Worm (Caenorhabditis elegans) whole organism, mixed stage, embryonic: ENCODE results near the gene npp-5.

Experiments used
- bed-3 ChIP-seq: fragments of 200-800 bp; sonication (Bioruptor generic); optimal IDR thresholded peaks from 3 replicates; lab custom pipeline; 2018; ENCODE audit warnings: mild to moderate bottlenecking, missing genetic modification characterization, moderate library complexity, missing compliant biosample characterization
- ceh-39 ChIP-seq: fragments of 150-350 bp; optimal IDR thresholded peaks from 2 replicates; lab custom pipeline; 2014; ENCODE audit warnings: missing biosample characterization, missing genetic modification characterization
- ceh-43 ChIP-seq: fragments of 200-800 bp; sonication (Bioruptor generic); optimal IDR thresholded peaks from 2 replicates; lab custom pipeline; 2018; ENCODE audit warnings: mild to moderate bottlenecking, missing genetic modification characterization, moderate library complexity, missing compliant biosample characterization
- ces-1 ChIP-seq: fragments of 150-350 bp; optimal IDR thresholded peaks from 2 replicates; lab custom pipeline; 2014; ENCODE audit warnings: missing biosample characterization, missing genetic modification reagents, missing genetic modification characterization
- elt-1 ChIP-seq: sonication (generic microtip); optimal IDR thresholded peaks from 2 replicates; lab custom pipeline; 2017; ENCODE audit warnings: missing genetic modification characterization, mild to moderate bottlenecking, missing compliant biosample characterization, antibody characterized with exemption, moderate library complexity, borderline replicate concordance; ENCODE audit not compliant: insufficient read depth
- flh-1 ChIP-seq: fragments of 200-800 bp; sonication (Bioruptor generic); optimal IDR thresholded peaks from 2 replicates; lab custom pipeline; 2018; ENCODE audit warnings: mild to moderate bottlenecking, missing genetic modification characterization, moderate library complexity, missing compliant biosample characterization
- hlh-1 ChIP-seq: fragments of 150-350 bp; optimal IDR thresholded peaks from 2 replicates; lab custom pipeline; 2014; ENCODE audit warnings: missing biosample characterization, missing genetic modification reagents, missing genetic modification characterization
- lin-13 ChIP-seq: fragments of 150-350 bp; optimal IDR thresholded peaks from 2 replicates; lab custom pipeline; 2014; ENCODE audit warnings: missing biosample characterization, missing genetic modification characterization
- lsy-2 ChIP-seq: fragments of 150-350 bp; optimal IDR thresholded peaks from 2 replicates; lab custom pipeline; 2014; ENCODE audit warnings: missing biosample characterization, missing genetic modification characterization
- mab-5 ChIP-seq: fragments of 150-350 bp; optimal IDR thresholded peaks from 2 replicates; lab custom pipeline; 2014; ENCODE audit warnings: missing biosample characterization, missing genetic modification characterization
- mep-1 ChIP-seq: fragments of 150-350 bp; optimal IDR thresholded peaks from 2 replicates; lab custom pipeline; 2017; ENCODE audit warnings: missing biosample characterization, missing genetic modification reagents, missing genetic modification characterization, inconsistent platforms
- mls-2 ChIP-seq: sonication (generic microtip); optimal IDR thresholded peaks from 2 replicates; lab custom pipeline; 2016; ENCODE audit warnings: mild to moderate bottlenecking, missing genetic modification characterization, moderate library complexity, missing compliant biosample characterization
- nhr-2 ChIP-seq: fragments of 150-350 bp; optimal IDR thresholded peaks from 2 replicates; lab custom pipeline; 2014; ENCODE audit warnings: missing biosample characterization, missing genetic modification characterization
- nhr-237 ChIP-seq: fragments of 150-350 bp; optimal IDR thresholded peaks from 2 replicates; lab custom pipeline; 2014; ENCODE audit warnings: missing biosample characterization, missing genetic modification characterization
- nhr-28 ChIP-seq: fragments of 150-350 bp; optimal IDR thresholded peaks from 2 replicates; lab custom pipeline; 2014; ENCODE audit warnings: missing biosample characterization, missing genetic modification characterization
- nhr-76 ChIP-seq: sonication (generic microtip); optimal IDR thresholded peaks from 2 replicates; lab custom pipeline; 2017; ENCODE audit warnings: missing biosample characterization, missing genetic modification characterization
- pha-4 ChIP-seq: fragments of 150-350 bp; optimal IDR thresholded peaks from 2 replicates; lab custom pipeline; 2018; ENCODE audit warnings: missing biosample characterization, missing genetic modification reagents, missing genetic modification characterization
- sem-2 ChIP-seq: fragments of 200-800 bp; sonication (Bioruptor generic); optimal IDR thresholded peaks from 2 replicates; lab custom pipeline; 2018; ENCODE audit warnings: mild to moderate bottlenecking, missing genetic modification characterization, missing compliant biosample characterization
- unc-120 ChIP-seq: sonication (generic microtip); optimal IDR thresholded peaks from 2 replicates; lab custom pipeline; 2017; ENCODE audit warnings: missing genetic modification characterization, missing compliant biosample characterization; ENCODE audit not compliant: poor library complexity, severe bottlenecking
- unc-62 ChIP-seq: fragments of 150-350 bp; optimal IDR thresholded peaks from 2 replicates; lab custom pipeline; 2014; ENCODE audit warnings: missing biosample characterization, missing genetic modification reagents, missing genetic modification characterization
- zip-8 ChIP-seq: fragments of 150-350 bp; optimal IDR thresholded peaks from 2 replicates; lab custom pipeline; 2014; ENCODE audit warnings: missing biosample characterization, missing genetic modification characterization
- ztf-11 ChIP-seq: fragments of 150-350 bp; optimal IDR thresholded peaks from 2 replicates; lab custom pipeline; 2014; ENCODE audit warnings: missing biosample characterization, missing genetic modification characterization

npp-5 gene

DNA sequence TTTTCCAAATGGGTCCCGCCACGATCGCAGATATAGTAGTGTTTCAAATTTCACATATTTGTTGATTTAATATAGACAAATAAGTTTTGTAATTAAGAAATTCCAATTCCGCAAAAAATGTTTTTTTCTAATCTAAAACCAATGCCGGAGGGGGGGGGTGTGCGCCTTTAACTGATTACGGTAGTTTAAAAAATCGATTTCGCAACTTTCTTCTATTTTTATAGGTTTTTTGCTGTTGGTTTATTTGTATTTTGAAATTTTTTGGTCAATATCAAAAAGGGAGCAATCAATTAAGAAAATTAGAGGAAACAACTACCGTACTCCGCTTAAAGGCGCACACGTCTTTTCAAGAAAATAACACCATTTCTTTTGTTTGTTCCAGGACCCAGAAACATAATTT lies 8.1 kb downstream of the npp-5 start:
- TF ChIP-seq ces-1 (no peak), flh-1 (GFP tag; lab: Kevin White, UChicago) (no peak), sem-2 (GFP tag; lab: Kevin White, UChicago) (no peak), ztf-11 (tag; lab: Kevin White, UChicago) (no peak)
- TF ChIP-seq, all 35 proteins: peak for 0

DNA sequence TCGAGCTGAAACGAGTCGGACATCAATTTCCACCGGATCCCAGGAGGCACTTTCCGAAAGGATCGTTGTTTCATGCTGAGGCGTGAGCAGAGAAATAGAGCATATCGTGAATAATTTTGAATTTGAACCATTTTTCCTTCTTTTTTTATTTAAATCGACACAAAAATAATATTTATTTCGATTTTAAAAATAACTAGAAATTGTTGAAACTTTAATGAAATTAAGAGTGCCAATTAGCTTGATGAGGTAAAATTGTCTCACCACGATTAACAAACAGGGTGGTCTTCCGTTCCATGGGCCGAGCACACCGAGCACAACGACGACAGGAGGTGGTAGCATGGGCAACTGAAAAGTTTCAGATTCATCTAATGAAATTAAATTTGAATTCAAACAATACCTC lies 11.3 kb downstream of the npp-5 start:
- TF ChIP-seq unc-62, result no peak
- TF ChIP-seq nhr-76 (tag; lab: Kevin White, UChicago), result no peak
- no peak for TF ChIP-seq ceh-39 (tag; lab: Kevin White, UChicago)
- TF ChIP-seq mab-5 (tag; lab: Kevin White, UChicago), result no peak
- no peak for TF ChIP-seq nhr-28
- no peak for TF ChIP-seq ceh-43
- no peak for TF ChIP-seq unc-120 (tag; lab: Kevin White, UChicago)

DNA sequence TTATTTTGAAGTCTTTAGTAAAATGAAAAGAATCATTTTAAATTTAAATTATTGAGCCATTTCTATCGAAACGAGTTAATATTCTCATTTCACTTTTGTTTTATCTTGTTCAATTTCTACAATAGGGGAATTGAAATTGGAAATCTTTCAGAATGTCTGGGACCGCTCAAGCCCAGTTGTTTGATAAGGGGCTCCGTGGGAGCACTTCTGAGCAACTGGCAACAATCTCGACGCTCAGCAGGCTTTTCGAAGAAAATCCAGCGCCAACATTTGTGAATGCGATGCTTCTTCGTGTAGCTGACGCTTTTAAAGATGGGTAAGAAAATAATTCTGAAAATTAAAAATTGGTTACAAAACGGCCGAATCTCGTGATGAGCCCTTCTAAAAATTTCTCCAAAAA lies 16.9 kb downstream of the npp-5 start, which contains the start of gene ints-7:
TSS of gene ints-7 (plus strand) at position 152 of the 400 bp plus-strand sequence.
- TF ChIP-seq lin-13 (tag; lab: Kevin White, UChicago), result no peak
- no peak for TF ChIP-seq pha-4

DNA sequence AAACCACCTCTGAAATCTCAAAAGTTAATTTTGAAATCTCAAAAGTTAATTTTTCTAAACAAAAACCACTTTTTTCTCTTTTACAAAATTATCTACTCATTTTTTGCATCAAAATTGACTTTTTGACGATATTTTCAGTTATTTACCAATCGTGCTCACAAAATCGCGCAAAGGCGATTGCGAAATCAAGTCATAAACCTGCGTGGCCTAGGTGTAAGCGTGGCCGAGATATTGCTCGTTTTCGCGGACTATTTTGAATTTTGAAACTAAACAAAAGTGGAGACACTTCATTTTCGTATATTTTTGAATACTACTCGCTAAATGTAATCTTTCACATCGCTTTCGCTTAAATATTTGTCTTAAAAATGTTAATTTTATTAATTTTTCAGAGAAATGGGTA lies 21.3 kb downstream of the npp-5 start, which contains the start of gene smc-6:
TSS of gene smc-6 (plus strand) at position 390 of the 400 bp plus-strand sequence.
- TF ChIP-seq mep-1 (tag; lab: Kevin White, UChicago) (peak; percentile 32), ceh-43 (no peak)
- TF ChIP-seq, all 35 proteins: peak for 1

DNA sequence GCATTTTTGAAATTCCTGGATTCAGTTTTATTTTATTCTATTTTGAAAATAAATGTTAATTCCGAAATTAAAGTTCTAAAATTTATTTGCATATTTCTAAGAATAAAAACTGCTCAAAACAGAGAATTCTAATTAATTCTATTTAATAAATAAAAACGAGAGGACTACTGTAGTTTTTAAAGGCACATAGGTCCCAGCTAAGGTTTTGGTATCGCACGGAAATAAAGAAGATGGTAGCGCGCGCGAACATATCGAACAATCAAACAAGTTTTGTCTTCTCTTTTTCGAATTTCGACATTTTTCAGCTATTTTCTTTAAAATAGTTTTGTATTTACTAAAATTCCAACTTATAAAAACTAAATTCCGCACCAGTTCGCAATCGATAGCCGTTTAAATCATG lies 21.7 kb downstream of the npp-5 start:
- no peak for TF ChIP-seq lsy-2 (tag; lab: Kevin White, UChicago)

DNA sequence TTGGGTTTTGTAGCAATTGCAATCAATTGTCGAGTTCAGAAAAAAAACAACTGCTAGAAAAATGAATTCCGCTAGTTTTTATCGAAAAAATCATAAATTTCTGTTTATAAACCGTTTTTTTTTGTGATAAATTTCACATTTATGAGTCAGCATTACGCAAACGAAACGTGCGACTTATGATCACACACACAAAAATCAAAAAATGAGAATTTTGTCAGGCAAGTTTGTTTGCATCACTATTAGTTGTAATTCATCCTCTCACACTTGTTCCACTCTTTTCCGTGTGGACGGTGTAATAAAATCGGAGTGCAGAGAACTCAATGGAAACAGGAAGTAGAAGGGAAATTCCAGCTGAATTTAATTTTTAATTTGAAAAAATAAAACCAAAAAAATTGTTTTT lies 22.2 kb downstream of the npp-5 start, which contains the start of gene pcs-1:
TSS of gene pcs-1 (minus strand) at position 344 of the 400 bp plus-strand sequence.
- TF ChIP-seq nhr-2 (tag; lab: Kevin White, UChicago) (no peak), ceh-39 (tag; lab: Kevin White, UChicago) (no peak), hlh-1 (peak; percentile 20)

DNA sequence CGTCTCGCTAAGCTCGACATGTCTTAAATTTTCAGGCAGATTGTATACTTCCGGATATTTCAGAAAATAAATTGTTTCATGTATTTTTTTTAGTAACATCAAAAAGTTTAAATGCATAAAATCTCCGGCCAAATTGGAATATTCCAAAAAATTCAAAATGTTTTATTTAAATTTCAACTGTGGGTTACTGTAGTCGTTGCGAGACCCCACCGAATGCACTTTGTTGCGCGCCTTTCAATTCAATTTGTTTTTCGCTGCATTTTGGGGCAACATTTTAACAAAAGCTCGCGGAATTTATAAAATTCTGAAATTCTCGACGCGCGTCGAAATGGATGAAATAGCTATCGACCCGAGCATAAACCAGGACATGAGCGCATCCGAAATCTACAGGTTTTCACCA lies 26.7 kb downstream of the npp-5 start, which contains the start of gene F54D5.2:
TSS of gene F54D5.2 (plus strand) at position 237 of the 400 bp plus-strand sequence.
- TF ChIP-seq mep-1 (tag; lab: Kevin White, UChicago), result no peak
- no peak for TF ChIP-seq nhr-76 (tag; lab: Kevin White, UChicago)
- TF ChIP-seq lsy-2 (tag; lab: Kevin White, UChicago), result no peak
- TF ChIP-seq ztf-11 (tag; lab: Kevin White, UChicago), result no peak
- TF ChIP-seq mab-5 (tag; lab: Kevin White, UChicago), result no peak
- TF ChIP-seq bed-3 (GFP tag; lab: Kevin White, UChicago), result no peak
- TF ChIP-seq ceh-43, result no peak
- TF ChIP-seq mls-2, result no peak
- no peak for TF ChIP-seq lin-13 (tag; lab: Kevin White, UChicago)
- TF ChIP-seq nhr-237, result no peak

DNA sequence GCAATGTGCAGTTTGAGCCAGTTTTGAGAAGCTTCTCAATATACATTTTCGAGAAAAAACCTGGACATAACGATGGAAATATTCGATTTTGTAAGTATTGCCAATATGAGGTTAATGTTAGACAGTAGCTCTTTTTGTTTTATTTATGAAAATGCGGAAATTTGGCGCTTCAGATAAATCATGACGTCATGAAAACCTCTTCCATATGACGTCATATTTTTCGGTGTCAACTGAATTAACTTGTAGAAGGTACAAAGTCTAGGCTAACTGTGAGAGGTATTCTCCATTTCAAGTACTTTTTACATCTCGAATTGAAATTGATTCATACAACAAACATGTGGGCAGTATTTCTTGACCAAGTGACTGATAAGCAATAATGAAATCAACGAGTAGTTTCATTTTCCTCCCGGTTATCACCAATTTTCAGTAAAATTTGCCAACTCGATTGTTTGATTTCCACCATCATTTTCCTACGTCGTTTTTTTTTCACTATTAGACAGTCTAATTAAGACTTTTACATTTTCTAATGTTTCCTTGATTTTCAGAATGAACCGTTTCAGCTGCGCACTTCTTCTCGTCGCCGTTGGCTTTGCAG lies 28.3 kb downstream of the npp-5 start, which contains the start of gene F54D5.3:
TSS of gene F54D5.3 (plus strand) at position 546 of the 595 bp plus-strand sequence.
- TF ChIP-seq zip-8 (tag; lab: Kevin White, UChicago) (peak; percentile 98), elt-1 (tag; lab: Kevin White, UChicago) (no peak)

DNA sequence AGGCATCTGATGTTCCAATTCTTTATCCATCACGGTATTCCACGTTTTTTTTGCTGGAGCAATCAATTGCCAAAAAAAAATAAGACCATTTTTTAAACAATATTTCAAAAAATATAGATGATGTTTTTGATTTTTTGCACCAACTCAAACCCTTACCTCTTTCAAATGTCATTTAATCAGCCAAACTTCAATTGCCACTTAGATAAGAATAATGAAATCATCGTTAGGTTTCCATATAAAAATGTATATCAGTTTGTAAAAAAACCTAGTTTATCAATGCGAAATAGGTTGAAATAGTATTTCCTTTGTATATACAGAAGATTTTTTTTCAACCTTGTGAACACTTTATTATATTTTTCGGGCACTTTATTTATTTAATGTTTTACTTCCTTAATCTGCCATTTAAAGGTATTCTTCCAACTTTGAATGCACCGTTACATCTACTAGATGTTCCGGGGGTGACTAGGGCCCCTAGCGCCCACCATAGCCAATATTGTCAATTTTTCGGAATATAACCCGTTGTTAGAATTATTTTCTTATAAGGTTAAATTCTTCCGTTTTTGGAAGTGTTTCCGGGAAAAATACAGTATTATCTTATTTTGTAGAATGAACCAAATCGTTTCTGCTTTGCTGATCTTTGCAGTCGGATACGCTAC lies 30.3 kb downstream of the npp-5 start, which contains the start of the genes F54D5.23 and F54D5.4:
TSS of gene F54D5.23 (minus strand) at position 75 of the 656 bp plus-strand sequence.
TSS of gene F54D5.4 (plus strand) at position 606 of the 656 bp plus-strand sequence.
- no peak for TF ChIP-seq lsy-2 (tag; lab: Kevin White, UChicago)
- TF ChIP-seq ces-1, result no peak
- no peak for TF ChIP-seq ceh-39 (tag; lab: Kevin White, UChicago)
